Fruit fly (Drosophila melanogaster): ENCODE results near the gene Octalpha2R.
A peak's percentile ranks its signal among the peaks of the same experiment; 100 is the strongest.

Octalpha2R gene

dm6 chr3R:18795000-18795810, 53.8 kb downstream of the Octalpha2R start, which contains the start of gene CG7720 (continued):
- no peak for TF ChIP-seq pan (optimal IDR thresholded peaks at IDR 0.05)
- no peak for TF ChIP-seq pan (GFP tag; optimal IDR thresholded peaks at IDR 0.05 in 1 of 2, IDR thresholded peaks at IDR 0.05 in 1 of 2)
- TF ChIP-seq CG7786 (GFP tag; optimal IDR thresholded peaks at IDR 0.05): peak; percentile 18
- no peak for TF ChIP-seq CG7745 (tag; optimal IDR thresholded peaks at IDR 0.05)
- TF ChIP-seq CG1024 (GFP tag; IDR thresholded peaks at IDR 0.05): no peak
- no peak for TF ChIP-seq Eip74EF (GFP tag; optimal IDR thresholded peaks at IDR 0.05)
- no peak for TF ChIP-seq CG7271 (tag; optimal IDR thresholded peaks at IDR 0.05)
- TF ChIP-seq Nf-YC (tag; optimal IDR thresholded peaks at IDR 0.05): peak; percentile 0
- TF ChIP-seq CG7372 (GFP tag; IDR thresholded peaks at IDR 0.05): no peak
- no peak for TF ChIP-seq CG8478 (optimal IDR thresholded peaks at IDR 0.05)
- no peak for TF ChIP-seq Fer1 (GFP tag; optimal IDR thresholded peaks at IDR 0.05)
- no peak for TF ChIP-seq CG8944 (GFP tag; optimal IDR thresholded peaks at IDR 0.05)
- TF ChIP-seq ato (GFP tag; IDR thresholded peaks at IDR 0.05; ENCODE audit: partially characterized antibody): no peak
- no peak for TF ChIP-seq gsb (GFP tag; IDR thresholded peaks at IDR 0.05)
- TF ChIP-seq HLH54F (GFP tag; optimal IDR thresholded peaks at IDR 0.05): no peak
- no peak for TF ChIP-seq her (GFP tag; optimal IDR thresholded peaks at IDR 0.05)
- TF ChIP-seq Elba2 (GFP tag; optimal IDR thresholded peaks at IDR 0.05): no peak
- no peak for TF ChIP-seq CG10565 (GFP tag; optimal IDR thresholded peaks at IDR 0.05)
- no peak for TF ChIP-seq CG17829 (tag; optimal IDR thresholded peaks at IDR 0.05)
- TF ChIP-seq CG10267 (tag; optimal IDR thresholded peaks at IDR 0.05): peak; percentile 15
- no peak for TF ChIP-seq cato (GFP tag; optimal IDR thresholded peaks at IDR 0.05; ENCODE audit: borderline replicate concordance)
- no peak for TF ChIP-seq disco-r (GFP tag; optimal IDR thresholded peaks at IDR 0.05)
- peak; percentile 40 for TF ChIP-seq Six4 (GFP tag; optimal IDR thresholded peaks at IDR 0.05)
- TF ChIP-seq Rfx (GFP tag; IDR thresholded peaks at IDR 0.05): peak; percentile 25; the same call in 1 of the 2 replicates
- TF ChIP-seq CG11696 (GFP tag; IDR thresholded peaks at IDR 0.05): no peak
- no peak for TF ChIP-seq CG12071 (GFP tag; optimal IDR thresholded peaks at IDR 0.05)
- no peak for TF ChIP-seq vfl (GFP tag; optimal IDR thresholded peaks at IDR 0.05)
- TF ChIP-seq eyg (GFP tag; optimal IDR thresholded peaks at IDR 0.05): no peak
- no peak for TF ChIP-seq Dek (tag; optimal IDR thresholded peaks at IDR 0.05)
- no peak for TF ChIP-seq MTF-1 (GFP tag; optimal IDR thresholded peaks at IDR 0.05; ENCODE audit: borderline replicate concordance)
- TF ChIP-seq CG4854 (GFP tag; optimal IDR thresholded peaks at IDR 0.05): no peak
- no peak for TF ChIP-seq emc (GFP tag; optimal IDR thresholded peaks at IDR 0.05)
- TF ChIP-seq Drgx (GFP tag; IDR thresholded peaks at IDR 0.05): no peak
- TF ChIP-seq ind (GFP tag; optimal IDR thresholded peaks at IDR 0.05): peak; percentile 59
- no peak for TF ChIP-seq Doc2 (GFP tag; IDR thresholded peaks at IDR 0.05)
- no peak for TF ChIP-seq CG13123 (GFP tag; optimal IDR thresholded peaks at IDR 0.05)
- TF ChIP-seq hbn (GFP tag; IDR thresholded peaks at IDR 0.05; ENCODE audit: partially characterized antibody): no peak
- TF ChIP-seq CG10366 (GFP tag; IDR thresholded peaks at IDR 0.05): no peak; the same call in 1 of the 2 replicates
- TF ChIP-seq lab (GFP tag; optimal IDR thresholded peaks at IDR 0.05): peak; percentile 11
- no peak for TF ChIP-seq dmrt11E (tag; optimal IDR thresholded peaks at IDR 0.05)
- TF ChIP-seq CG7963 (GFP tag; IDR thresholded peaks at IDR 0.05; ENCODE audit: partially characterized antibody): no peak
- no peak for TF ChIP-seq gsb-n (tag; optimal IDR thresholded peaks at IDR 0.05)
- peak; percentile 62 for TF ChIP-seq CG9437 (GFP tag; optimal IDR thresholded peaks at IDR 0.05)
- no peak for TF ChIP-seq CG11398 (GFP tag; optimal IDR thresholded peaks at IDR 0.05)
- TF ChIP-seq HmgZ (tag; optimal IDR thresholded peaks at IDR 0.05): no peak
- no peak for TF ChIP-seq aop (GFP tag; IDR thresholded peaks at IDR 0.05)
- no peak for TF ChIP-seq CG34376 (GFP tag; optimal IDR thresholded peaks at IDR 0.05)
- TF ChIP-seq CG6683 (GFP tag; optimal IDR thresholded peaks at IDR 0.05): no peak
- TF ChIP-seq lbe (GFP tag; optimal IDR thresholded peaks at IDR 0.05): no peak
- no peak for TF ChIP-seq E2f2 (GFP tag; IDR thresholded peaks at IDR 0.05)

All from whole organism, embryonic.